Fruit fly (Drosophila melanogaster) S2 (cell line): Measurements from ENCODE around the gene CG7300.

Experiments
- CG8478 ChIP-seq: fragments of >200 bp; optimal IDR thresholded peaks from 2 replicates; lab custom pipeline; 2018
- CTCF ChIP-seq, 2 experiments: fragments of >200 bp; optimal IDR thresholded peaks; 2 replicates each; lab custom pipeline; 2018

DNA sequence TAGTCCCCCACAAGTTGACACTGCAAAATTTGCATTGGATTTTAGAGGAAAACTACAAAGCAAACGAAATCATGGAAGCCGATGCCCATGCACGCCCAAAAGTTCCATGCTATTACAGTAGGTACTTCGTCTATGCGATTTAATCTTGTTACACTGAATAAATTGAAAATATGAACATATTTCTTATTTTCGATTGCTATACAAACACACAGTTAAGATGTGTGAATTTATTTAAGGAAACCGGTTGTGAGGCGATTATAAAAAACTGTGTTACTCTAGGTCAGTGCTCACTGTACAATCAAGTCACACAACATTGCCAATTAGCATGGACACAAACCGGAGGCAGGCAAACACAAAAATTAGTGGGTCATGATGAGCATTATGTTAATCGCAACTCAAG lies 32.2 kb downstream of the CG7300 start:
- TF ChIP-seq CG8478 (lab: Kevin White, UChicago), result no peak
- TF ChIP-seq CTCF (optimal IDR thresholded peaks at IDR 0.05; lab: Kevin White, UChicago), result no peak
